Fruit fly (Drosophila melanogaster): ENCODE data around the gene CG15930.

CG15930 gene

DNA sequence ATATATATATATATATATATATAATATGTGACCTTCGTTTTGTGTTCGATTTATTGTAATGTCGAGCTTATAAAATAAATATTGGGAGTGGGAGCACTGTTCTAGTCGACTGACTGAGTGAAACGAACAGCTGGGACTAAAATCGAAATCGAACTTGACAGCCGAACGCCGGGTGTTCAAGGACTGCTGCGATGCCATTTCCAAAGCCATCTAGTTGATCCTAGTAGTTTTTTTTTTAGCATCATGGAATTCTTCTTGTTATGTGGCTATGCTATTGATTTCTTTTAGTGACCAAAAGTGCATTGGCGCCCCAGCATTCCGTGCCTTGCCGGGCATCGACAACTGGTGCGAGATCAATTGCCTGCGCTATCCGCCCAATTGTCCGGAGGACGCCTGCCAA, 11.5 kb downstream of the CG15930 start, which contains the start of gene CG3323:
Gene CG3323, minus strand, starts transcription at position 101 of the 400 bp plus-strand sequence.
- no peak for TF ChIP-seq CG1620 (GFP tag; optimal IDR thresholded peaks at IDR 0.05)
- TF ChIP-seq cic (GFP tag; optimal IDR thresholded peaks at IDR 0.05), result no peak
- no peak for TF ChIP-seq Clk (GFP tag; optimal IDR thresholded peaks at IDR 0.05)
- no peak for TF ChIP-seq Mnt (GFP tag; optimal IDR thresholded peaks at IDR 0.05)
- TF ChIP-seq pad (GFP tag; optimal IDR thresholded peaks at IDR 0.05), result no peak
- no peak for TF ChIP-seq CG11617 (GFP tag; optimal IDR thresholded peaks at IDR 0.05)
- no peak for TF ChIP-seq CG7101 (tag; optimal IDR thresholded peaks at IDR 0.05)
- no peak for TF ChIP-seq CG7045 (GFP tag; optimal IDR thresholded peaks at IDR 0.05)
- no peak for TF ChIP-seq CG14711 (tag; optimal IDR thresholded peaks at IDR 0.05)
- TF ChIP-seq CG5204 (GFP tag; optimal IDR thresholded peaks at IDR 0.05), result no peak
- TF ChIP-seq Crg-1 (GFP tag; optimal IDR thresholded peaks at IDR 0.05), result no peak
- TF ChIP-seq bab1 (GFP tag; optimal IDR thresholded peaks at IDR 0.05), result no peak
- TF ChIP-seq toe (GFP tag; optimal IDR thresholded peaks at IDR 0.05), result no peak
- TF ChIP-seq kay (GFP tag; ENCODE audit: borderline replicate concordance), result no peak
- TF ChIP-seq ovo (GFP tag; optimal IDR thresholded peaks at IDR 0.05), result no peak
- no peak for TF ChIP-seq cnc (optimal IDR thresholded peaks at IDR 0.05)
- TF ChIP-seq tj (GFP tag; optimal IDR thresholded peaks at IDR 0.05), result no peak
- TF ChIP-seq Hr96 (GFP tag; optimal IDR thresholded peaks at IDR 0.05), result no peak
- no peak for TF ChIP-seq CG33017 (tag; optimal IDR thresholded peaks at IDR 0.05)

DNA sequence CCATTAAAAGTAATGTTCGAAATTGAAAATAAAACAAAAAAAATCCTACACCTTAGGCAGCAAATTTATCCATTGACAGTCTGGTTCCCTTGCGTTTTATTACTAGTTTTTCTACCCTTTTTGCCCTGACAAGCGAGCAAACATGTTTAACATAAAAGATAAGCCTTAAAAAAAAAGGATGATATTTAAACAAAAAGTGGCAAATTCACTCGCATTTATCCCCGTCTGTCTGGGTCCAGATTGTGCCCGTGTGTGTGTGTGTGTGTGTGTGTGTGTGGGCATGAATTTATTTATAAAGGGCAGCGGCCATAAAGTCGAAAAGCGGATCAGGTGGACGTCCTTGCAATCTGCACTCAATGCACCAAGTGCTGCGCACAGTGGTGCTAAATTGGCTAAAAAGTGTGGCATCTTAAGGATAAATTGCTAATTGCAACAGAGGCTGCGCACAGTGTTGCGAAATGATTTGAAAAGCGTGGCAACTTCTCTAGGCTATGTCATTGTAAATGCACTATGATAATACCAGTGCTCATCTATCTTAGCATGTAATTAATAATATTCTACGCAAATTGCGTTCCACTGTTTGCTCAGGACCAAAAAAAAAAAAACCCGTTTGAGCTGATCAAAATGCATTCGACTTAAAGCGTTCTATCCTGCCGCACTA, 16.3 kb downstream of the CG15930 start:
- no peak for TF ChIP-seq Clk (GFP tag; optimal IDR thresholded peaks at IDR 0.05)
- no peak for TF ChIP-seq cnc (optimal IDR thresholded peaks at IDR 0.05)
- TF ChIP-seq CG1620 (GFP tag; optimal IDR thresholded peaks at IDR 0.05), result no peak
- no peak for TF ChIP-seq CG7045 (GFP tag; optimal IDR thresholded peaks at IDR 0.05)
- no peak for TF ChIP-seq CG14711 (tag; optimal IDR thresholded peaks at IDR 0.05)
- no peak for TF ChIP-seq tj (GFP tag; optimal IDR thresholded peaks at IDR 0.05)
- no peak for TF ChIP-seq CG33017 (tag; optimal IDR thresholded peaks at IDR 0.05)

DNA sequence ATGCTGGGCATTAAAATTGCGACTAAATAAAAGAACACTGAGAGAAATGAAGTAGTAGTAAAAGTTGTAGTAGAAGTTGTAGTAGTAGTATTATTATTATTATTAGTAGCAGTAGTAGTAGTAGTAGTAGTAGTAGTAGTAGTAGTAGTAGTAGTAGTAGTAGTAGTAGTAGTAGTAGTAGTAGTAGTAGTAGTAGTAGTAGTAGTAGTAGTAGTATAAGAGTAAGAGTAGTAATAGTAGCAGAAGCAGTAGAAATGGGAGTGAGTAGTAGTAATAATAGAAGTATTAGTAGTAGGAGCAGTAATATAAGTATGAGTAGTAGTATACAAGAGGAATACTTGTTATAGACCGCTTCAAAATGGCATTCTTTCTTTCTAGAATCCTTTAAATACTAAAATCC, 17.1 kb downstream of the CG15930 start:
- TF ChIP-seq kay (GFP tag; ENCODE audit: borderline replicate concordance) (no peak), pad (GFP tag; optimal IDR thresholded peaks at IDR 0.05) (no peak), cic (GFP tag; optimal IDR thresholded peaks at IDR 0.05) (no peak), tj (GFP tag; optimal IDR thresholded peaks at IDR 0.05) (no peak), CG7101 (tag; optimal IDR thresholded peaks at IDR 0.05) (no peak)

DNA sequence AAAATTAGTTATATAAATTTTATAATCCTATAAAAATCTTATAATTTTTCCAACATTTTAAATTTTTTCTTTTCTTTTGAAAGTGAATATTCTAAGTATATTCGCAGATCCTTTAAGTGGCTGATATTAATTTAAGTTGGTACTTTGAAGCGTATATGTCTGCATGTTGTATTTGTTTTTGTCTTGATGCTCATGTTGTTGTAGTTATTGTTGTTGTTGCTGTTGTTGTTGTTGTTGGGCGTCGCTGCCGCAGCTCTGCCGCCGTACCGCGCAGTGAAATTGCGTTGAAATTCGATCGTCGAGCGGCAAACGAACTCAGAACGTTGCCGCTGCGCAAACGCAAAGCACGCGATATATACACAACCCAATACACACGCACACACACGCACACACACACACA, 21.3 kb downstream of the CG15930 start, which contains the start of gene CG42749:
Gene CG42749, plus strand, starts transcription at position 301 of the 400 bp plus-strand sequence.
- TF ChIP-seq pad (GFP tag; optimal IDR thresholded peaks at IDR 0.05) (no peak), CG7045 (GFP tag; optimal IDR thresholded peaks at IDR 0.05) (no peak), CG7101 (tag; optimal IDR thresholded peaks at IDR 0.05) (no peak), CG5204 (GFP tag; optimal IDR thresholded peaks at IDR 0.05) (no peak), cic (GFP tag; optimal IDR thresholded peaks at IDR 0.05) (no peak), tj (GFP tag; optimal IDR thresholded peaks at IDR 0.05) (no peak)

DNA sequence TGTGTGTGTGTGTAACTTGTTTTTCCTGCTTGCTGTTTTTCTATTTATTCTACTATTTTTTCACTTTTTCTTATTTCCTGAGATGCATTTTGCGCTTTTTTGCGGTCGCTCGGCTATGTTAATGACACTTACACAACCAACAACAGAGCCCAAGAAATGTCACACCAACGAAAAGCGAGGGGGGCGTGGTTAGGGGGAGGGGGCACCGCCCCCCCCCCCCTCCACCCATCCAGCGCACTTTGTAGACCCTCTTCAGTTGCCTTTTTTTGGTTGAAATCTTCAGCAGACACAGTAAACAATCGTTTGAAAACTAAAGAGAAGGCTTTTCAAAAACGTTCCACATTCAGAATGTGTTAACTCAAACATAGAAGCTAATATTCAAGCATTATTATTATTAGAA, 24.0 kb downstream of the CG15930 start:
- TF ChIP-seq cic (GFP tag; optimal IDR thresholded peaks at IDR 0.05) (no peak), tj (GFP tag; optimal IDR thresholded peaks at IDR 0.05) (no peak), toe (GFP tag; optimal IDR thresholded peaks at IDR 0.05) (no peak), Hr96 (GFP tag; optimal IDR thresholded peaks at IDR 0.05) (no peak), CG11617 (GFP tag; optimal IDR thresholded peaks at IDR 0.05) (no peak), bab1 (GFP tag; optimal IDR thresholded peaks at IDR 0.05) (no peak), Crg-1 (GFP tag; optimal IDR thresholded peaks at IDR 0.05) (no peak), kay (GFP tag; ENCODE audit: borderline replicate concordance) (no peak), Mnt (GFP tag; optimal IDR thresholded peaks at IDR 0.05) (no peak), CG7045 (GFP tag; optimal IDR thresholded peaks at IDR 0.05) (no peak), ovo (GFP tag; optimal IDR thresholded peaks at IDR 0.05) (no peak), CG14711 (tag; optimal IDR thresholded peaks at IDR 0.05) (no peak), CG12768 (GFP tag; optimal IDR thresholded peaks at IDR 0.05) (no peak), CG33017 (tag; optimal IDR thresholded peaks at IDR 0.05) (no peak), pad (GFP tag; optimal IDR thresholded peaks at IDR 0.05) (no peak), Clk (GFP tag; optimal IDR thresholded peaks at IDR 0.05) (no peak), cnc (optimal IDR thresholded peaks at IDR 0.05) (no peak)

DNA sequence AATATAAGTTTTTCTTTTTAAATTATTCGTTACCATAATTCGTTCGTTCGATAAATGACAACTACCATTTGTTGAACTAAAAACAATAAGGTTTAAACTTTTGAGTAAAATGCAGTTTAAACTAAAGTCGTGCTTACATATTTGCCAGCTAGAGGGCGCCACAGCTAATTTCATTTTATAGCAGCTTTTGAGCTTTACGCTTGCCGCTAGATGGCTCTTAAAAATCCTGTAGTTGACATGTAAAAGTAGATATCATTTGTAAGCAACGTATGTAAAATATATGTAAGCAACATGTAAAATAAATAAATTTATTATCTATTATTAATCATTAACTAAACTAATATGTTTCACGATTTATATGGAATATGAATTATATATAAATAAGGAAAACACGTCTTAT, 27.4 kb downstream of the CG15930 start:
- no peak for TF ChIP-seq ovo (GFP tag; optimal IDR thresholded peaks at IDR 0.05)
- TF ChIP-seq bab1 (GFP tag; optimal IDR thresholded peaks at IDR 0.05), result peak; percentile 8

DNA sequence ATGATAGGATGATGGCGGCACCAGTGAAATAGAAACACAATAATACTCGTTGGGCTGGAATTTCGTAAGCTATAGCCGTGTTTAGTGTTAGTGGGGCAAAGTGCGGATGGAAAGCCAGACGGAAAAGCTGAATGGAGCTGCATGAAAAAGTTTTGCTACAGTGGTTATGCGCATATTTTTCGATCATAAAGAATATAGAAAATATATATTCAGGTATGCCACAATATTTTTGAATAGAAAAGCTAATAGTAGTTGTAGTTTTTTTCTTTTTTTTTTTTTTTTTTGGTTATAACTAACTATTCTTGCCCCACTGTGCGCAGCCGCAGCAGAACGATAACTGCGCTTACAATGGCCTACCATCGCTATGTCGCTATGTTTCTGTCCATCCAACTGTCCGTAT, 30.6 kb downstream of the CG15930 start:
- TF ChIP-seq CG12768 (GFP tag; optimal IDR thresholded peaks at IDR 0.05) (no peak), pad (GFP tag; optimal IDR thresholded peaks at IDR 0.05) (no peak), ovo (GFP tag; optimal IDR thresholded peaks at IDR 0.05) (no peak), Clk (GFP tag; optimal IDR thresholded peaks at IDR 0.05) (no peak)
